Worm (Caenorhabditis elegans) whole organism, late embryonic: ENCODE data around the gene F18E3.10.

ENCODE experiments used
- ama-1 ChIP-seq: fragments of 150-350 bp; optimal IDR thresholded peaks from 2 replicates; lab custom pipeline; 2014
- ceh-48 ChIP-seq: sonication (generic microtip); optimal IDR thresholded peaks from 2 replicates; lab custom pipeline; 2016; ENCODE audit warnings: missing genetic modification characterization, inconsistent platforms, missing compliant biosample characterization
- elt-2 ChIP-seq: sonication (generic microtip); optimal IDR thresholded peaks from 2 replicates; lab custom pipeline; 2016; ENCODE audit warnings: missing genetic modification reagents, missing genetic modification characterization, missing compliant biosample characterization
- fax-1 ChIP-seq: sonication (generic microtip); optimal IDR thresholded peaks from 2 replicates; lab custom pipeline; 2016; ENCODE audit warnings: missing genotype, missing genetic modification characterization, missing compliant biosample characterization
- pha-2 ChIP-seq: sonication (generic microtip); optimal IDR thresholded peaks from 2 replicates; lab custom pipeline; 2017; ENCODE audit warnings: mild to moderate bottlenecking, missing genetic modification characterization, missing compliant biosample characterization
- pha-4 ChIP-seq: fragments of 150-350 bp; optimal IDR thresholded peaks from 2 replicates; lab custom pipeline; 2018; ENCODE audit warnings: missing biosample characterization, missing genetic modification reagents, missing genetic modification characterization
- sox-2 ChIP-seq: fragments of 200-800 bp; sonication (Bioruptor generic); IDR thresholded peaks from 2 replicates; pipeline ENCODE4 v1.3.6; 2022; ENCODE audit warnings: missing genetic modification reagents, missing genetic modification characterization, missing compliant biosample characterization
- sox-4 ChIP-seq: sonication (generic microtip); optimal IDR thresholded peaks from 2 replicates; lab custom pipeline; 2017; ENCODE audit warnings: mild to moderate bottlenecking, missing genetic modification characterization, inconsistent platforms, missing compliant biosample characterization
- tbx-2 ChIP-seq: sonication (generic microtip); optimal IDR thresholded peaks from 2 replicates; lab custom pipeline; 2016; ENCODE audit warnings: missing genetic modification characterization, missing compliant biosample characterization

DNA sequence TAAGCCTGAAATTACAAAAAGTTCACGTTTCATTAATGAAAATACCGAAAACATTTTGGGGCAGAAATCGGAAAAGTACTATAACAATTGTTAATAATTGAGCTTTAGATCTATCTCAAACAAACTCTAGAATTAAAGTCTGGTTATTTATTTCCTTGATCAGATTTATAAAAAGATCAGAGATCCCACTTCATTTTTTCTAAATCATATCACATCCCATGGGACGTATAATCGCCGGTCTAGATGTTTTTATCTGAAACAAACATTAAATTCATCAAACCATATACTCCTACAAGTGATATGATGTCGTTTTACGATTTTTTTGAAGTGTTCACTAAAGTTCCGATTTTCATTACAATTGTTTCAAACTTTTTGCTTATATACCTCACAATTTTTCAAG is 12.5 kb downstream of the F18E3.10 start, which contains the start of gene str-41:
- no peak for TF ChIP-seq pha-2 (tag; lab: Kevin White, UChicago)
- no peak for TF ChIP-seq fax-1 (tag; lab: Kevin White, UChicago)
- TF ChIP-seq ama-1 (lab: Kevin White, UChicago), result no peak
- TF ChIP-seq ceh-48, result no peak
- no peak for TF ChIP-seq pha-4 (tag; lab: Kevin White, UChicago)
- no peak for TF ChIP-seq elt-2 (tag; lab: Kevin White, UChicago)
- no peak for TF ChIP-seq sox-4 (tag; lab: Kevin White, UChicago)
- TF ChIP-seq tbx-2 (tag; lab: Kevin White, UChicago), result no peak
- no peak for TF ChIP-seq sox-2 (GFP tag; lab: Robert Waterston, UW)
